Worm (Caenorhabditis elegans): ENCODE measurements around the gene gst-40.

The gst-40 gene

DNA sequence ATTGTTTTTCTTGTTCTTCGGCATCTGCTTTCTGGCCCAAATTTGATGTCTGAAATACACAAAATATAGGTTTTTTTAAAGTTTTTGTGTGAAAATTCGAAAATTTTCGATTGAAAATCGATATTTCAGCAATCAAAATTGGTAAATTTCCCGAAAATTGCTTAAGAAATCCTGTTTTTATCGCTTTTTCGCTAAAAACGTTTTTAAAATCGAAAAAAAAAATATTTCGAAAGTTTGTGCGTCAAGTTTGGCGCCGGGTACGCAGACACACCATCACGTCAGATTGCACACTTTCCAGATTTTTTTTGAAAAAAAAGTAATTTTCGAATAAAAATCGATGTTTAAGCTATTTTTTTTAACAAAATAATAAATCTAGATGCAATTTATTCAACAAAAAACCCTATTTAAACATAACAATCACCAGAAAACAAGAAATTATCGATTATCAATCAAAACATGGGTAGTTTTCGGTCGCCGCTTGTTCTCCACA, 35.1 kb downstream of the gst-40 start, which contains the start of gene skr-18:
Gene skr-18, minus strand, starts transcription at position 51 of the 490 bp plus-strand sequence.
- TF ChIP-seq tra-1 (GFP tag; IDR thresholded peaks at IDR 0.05): no peak
- TF ChIP-seq lin-38 (GFP tag; IDR thresholded peaks at IDR 0.05): peak; percentile 65
- TF ChIP-seq Y75B8A.6 (GFP tag; IDR thresholded peaks at IDR 0.05): no peak
- no peak for TF ChIP-seq nhr-10 (tag; optimal IDR thresholded peaks at IDR 0.05)
- no peak for TF ChIP-seq zfp-2 (tag; optimal IDR thresholded peaks at IDR 0.05)
- TF ChIP-seq daf-19 (GFP tag; conservative IDR thresholded peaks at IDR 0.05): no peak
- TF ChIP-seq hif-1 (tag; optimal IDR thresholded peaks at IDR 0.05): no peak
- no peak for TF ChIP-seq duxl-1 (tag; optimal IDR thresholded peaks at IDR 0.05; ENCODE audit: poor library complexity)
- TF ChIP-seq gei-8 (GFP tag; optimal IDR thresholded peaks at IDR 0.05): no peak
- peak; percentile 47; the same call in 1 of the 2 replicates for TF ChIP-seq arid-1 (GFP tag; conservative IDR thresholded peaks at IDR 0.05)
- TF ChIP-seq nhr-76 (tag; optimal IDR thresholded peaks at IDR 0.05): no peak
- no peak for TF ChIP-seq ceh-28 (tag; optimal IDR thresholded peaks at IDR 0.05)
- no peak for TF ChIP-seq ceh-82 (tag; optimal IDR thresholded peaks at IDR 0.05)

- TF ChIP-seq saeg-2 (GFP tag; IDR thresholded peaks at IDR 0.05) (no peak), mxl-2 (GFP tag; conservative IDR thresholded peaks at IDR 0.05) (no peak), mes-2 (tag; optimal IDR thresholded peaks at IDR 0.05; ENCODE audit: poor library complexity, severe bottlenecking) (peak; percentile 72), lir-3 (tag; optimal IDR thresholded peaks at IDR 0.05) (peak; percentile 43), nhr-48 (tag; optimal IDR thresholded peaks at IDR 0.05) (peak; percentile 9), Y48G9A.11 (GFP tag; IDR thresholded peaks at IDR 0.05) (no peak), spr-3 (GFP tag; optimal IDR thresholded peaks at IDR 0.05) (no peak), vab-7 (GFP tag; IDR thresholded peaks at IDR 0.05) (no peak), dmd-9 (GFP tag; IDR thresholded peaks at IDR 0.05) (no peak), ceh-28 (tag; optimal IDR thresholded peaks at IDR 0.05) (no peak), pha-4 (GFP tag; IDR thresholded peaks at IDR 0.05) (no peak; the same call in 1 of the 2 replicates), pha-4 (tag; optimal IDR thresholded peaks at IDR 0.05) (no peak), madf-9 (GFP tag; conservative IDR thresholded peaks at IDR 0.05) (no peak), tag-97 (GFP tag; IDR thresholded peaks at IDR 0.05) (no peak), hlh-11 (tag; optimal IDR thresholded peaks at IDR 0.05) (peak; percentile 41), R02D3.7 (tag; optimal IDR thresholded peaks at IDR 0.05) (no peak), hlh-30 (tag; optimal IDR thresholded peaks at IDR 0.05; ENCODE audit: insufficient read depth) (peak; percentile 36), F26F4.8 (GFP tag; conservative IDR thresholded peaks at IDR 0.05) (no peak), mep-1 (tag; optimal IDR thresholded peaks at IDR 0.05) (peak; percentile 88), Y105C5A.15 (GFP tag; IDR thresholded peaks at IDR 0.05) (no peak), Y5F2A.4 (GFP tag; optimal IDR thresholded peaks at IDR 0.05) (no peak), ztf-11 (tag; optimal IDR thresholded peaks at IDR 0.05) (no peak), skn-1 (tag; optimal IDR thresholded peaks at IDR 0.05) (no peak), zag-1 (tag; optimal IDR thresholded peaks at IDR 0.05) (no peak), egl-43 (GFP tag; IDR thresholded peaks at IDR 0.05) (no peak), nhr-25 (tag; optimal IDR thresholded peaks at IDR 0.05; ENCODE audit: borderline replicate concordance, insufficient read depth) (no peak), lin-38 (GFP tag; IDR thresholded peaks at IDR 0.05) (peak; percentile 96), lin-29 (GFP tag; IDR thresholded peaks at IDR 0.05) (no peak), egl-27 (tag; optimal IDR thresholded peaks at IDR 0.05) (no peak), aha-1 (tag) (peak; percentile 81), T26A8.4 (GFP tag; IDR thresholded peaks at IDR 0.05) (no peak), duxl-1 (tag; optimal IDR thresholded peaks at IDR 0.05; ENCODE audit: poor library complexity) (no peak), ctbp-1 (GFP tag; IDR thresholded peaks at IDR 0.05) (no peak), dve-1 (tag; optimal IDR thresholded peaks at IDR 0.05; ENCODE audit: insufficient read depth) (peak; percentile 72), pqm-1 (tag; optimal IDR thresholded peaks at IDR 0.05) (no peak), ama-1 (optimal IDR thresholded peaks at IDR 0.05) (no peak), ZK337.2 (GFP tag; IDR thresholded peaks at IDR 0.05) (no peak), ZK546.5 (tag; optimal IDR thresholded peaks at IDR 0.05) (no peak)
Measured at ce11 chrIV:796521-797073, 36.3 kb downstream of the gst-40 start, which contains the start of the genes F56B3.11 and ech-5. Gene F56B3.11, minus strand, starts transcription at chrIV:796571. Gene ech-5, plus strand, starts transcription at chrIV:797023.

All from whole organism, L4 larva.